Worm (Caenorhabditis elegans) whole organism, mixed stage, embryonic: ENCODE results near the gene Y43E12A.2.
A peak's percentile ranks its signal among the peaks of the same experiment; 100 is the strongest.
"Not testable (repeated sequence)": the region's sequence is repeated elsewhere in the genome, so short reads cannot be mapped to it uniquely, and the experiment has no call there.

Experiments used
- blmp-1 ChIP-seq: fragments of 150-350 bp; optimal IDR thresholded peaks from 2 replicates; lab custom pipeline; 2014; ENCODE audit warnings: missing biosample characterization, missing genetic modification characterization
- ceh-43 ChIP-seq: fragments of 200-800 bp; sonication (Bioruptor generic); optimal IDR thresholded peaks from 2 replicates; lab custom pipeline; 2018; ENCODE audit warnings: mild to moderate bottlenecking, missing genetic modification characterization, moderate library complexity, missing compliant biosample characterization
- ceh-83 ChIP-seq: fragments of 200-800 bp; sonication (Bioruptor generic); optimal IDR thresholded peaks from 2 replicates; lab custom pipeline; 2018; ENCODE audit warnings: mild to moderate bottlenecking, missing genetic modification characterization, missing compliant biosample characterization
- cnd-1 ChIP-seq: fragments of 200-800 bp; sonication (Bioruptor generic); optimal IDR thresholded peaks from 2 replicates; lab custom pipeline; 2018; ENCODE audit warnings: mild to moderate bottlenecking, missing genetic modification characterization, missing compliant biosample characterization
- drap-1 ChIP-seq: fragments of 200-800 bp; sonication (Bioruptor generic); optimal IDR thresholded peaks from 3 replicates; lab custom pipeline; 2018; ENCODE audit warnings: mild to moderate bottlenecking, missing genetic modification characterization, missing compliant biosample characterization
- elt-1 ChIP-seq: sonication (generic microtip); optimal IDR thresholded peaks from 2 replicates; lab custom pipeline; 2017; ENCODE audit warnings: missing genetic modification characterization, mild to moderate bottlenecking, missing compliant biosample characterization, antibody characterized with exemption, moderate library complexity, borderline replicate concordance; ENCODE audit not compliant: insufficient read depth
- elt-3 ChIP-seq: fragments of 150-350 bp; optimal IDR thresholded peaks from 2 replicates; lab custom pipeline; 2014; ENCODE audit warnings: missing biosample characterization, missing genetic modification characterization
- flh-1 ChIP-seq: fragments of 200-800 bp; sonication (Bioruptor generic); optimal IDR thresholded peaks from 2 replicates; lab custom pipeline; 2018; ENCODE audit warnings: mild to moderate bottlenecking, missing genetic modification characterization, moderate library complexity, missing compliant biosample characterization
- hlh-1 ChIP-seq: fragments of 150-350 bp; optimal IDR thresholded peaks from 2 replicates; lab custom pipeline; 2014; ENCODE audit warnings: missing biosample characterization, missing genetic modification reagents, missing genetic modification characterization
- lin-13 ChIP-seq: fragments of 150-350 bp; optimal IDR thresholded peaks from 2 replicates; lab custom pipeline; 2014; ENCODE audit warnings: missing biosample characterization, missing genetic modification characterization
- lsy-2 ChIP-seq: fragments of 150-350 bp; optimal IDR thresholded peaks from 2 replicates; lab custom pipeline; 2014; ENCODE audit warnings: missing biosample characterization, missing genetic modification characterization
- mep-1 ChIP-seq: fragments of 150-350 bp; optimal IDR thresholded peaks from 2 replicates; lab custom pipeline; 2017; ENCODE audit warnings: missing biosample characterization, missing genetic modification reagents, missing genetic modification characterization, inconsistent platforms
- nhr-12 ChIP-seq: fragments of 150-350 bp; optimal IDR thresholded peaks from 2 replicates; lab custom pipeline; 2014; ENCODE audit warnings: missing biosample characterization, missing genetic modification characterization
- nhr-237 ChIP-seq: fragments of 150-350 bp; optimal IDR thresholded peaks from 2 replicates; lab custom pipeline; 2014; ENCODE audit warnings: missing biosample characterization, missing genetic modification characterization
- nhr-28 ChIP-seq: fragments of 150-350 bp; optimal IDR thresholded peaks from 2 replicates; lab custom pipeline; 2014; ENCODE audit warnings: missing biosample characterization, missing genetic modification characterization
- nhr-76 ChIP-seq: sonication (generic microtip); optimal IDR thresholded peaks from 2 replicates; lab custom pipeline; 2017; ENCODE audit warnings: missing biosample characterization, missing genetic modification characterization
- pha-4 ChIP-seq: fragments of 150-350 bp; optimal IDR thresholded peaks from 2 replicates; lab custom pipeline; 2018; ENCODE audit warnings: missing biosample characterization, missing genetic modification reagents, missing genetic modification characterization
- sem-2 ChIP-seq: fragments of 200-800 bp; sonication (Bioruptor generic); optimal IDR thresholded peaks from 2 replicates; lab custom pipeline; 2018; ENCODE audit warnings: mild to moderate bottlenecking, missing genetic modification characterization, missing compliant biosample characterization
- snpc-4 ChIP-seq: fragments of 150-350 bp; optimal IDR thresholded peaks from 2 replicates; lab custom pipeline; 2014; ENCODE audit warnings: missing biosample characterization, missing genetic modification characterization
- sptf-1 ChIP-seq: sonication (generic microtip); optimal IDR thresholded peaks from 2 replicates; lab custom pipeline; 2017; ENCODE audit warnings: mild to moderate bottlenecking, missing genetic modification characterization, moderate library complexity, missing compliant biosample characterization
- tbx-8 ChIP-seq: fragments of 200-800 bp; sonication (Bioruptor generic); optimal IDR thresholded peaks from 2 replicates; lab custom pipeline; 2018; ENCODE audit warnings: mild to moderate bottlenecking, missing genetic modification characterization, moderate library complexity, missing compliant biosample characterization
- unc-120 ChIP-seq: sonication (generic microtip); optimal IDR thresholded peaks from 2 replicates; lab custom pipeline; 2017; ENCODE audit warnings: missing genetic modification characterization, missing compliant biosample characterization; ENCODE audit not compliant: poor library complexity, severe bottlenecking
- unc-39 ChIP-seq: fragments of 150-350 bp; optimal IDR thresholded peaks from 2 replicates; lab custom pipeline; 2014; ENCODE audit warnings: missing biosample characterization, missing genetic modification characterization
- zip-8 ChIP-seq: fragments of 150-350 bp; optimal IDR thresholded peaks from 2 replicates; lab custom pipeline; 2014; ENCODE audit warnings: missing biosample characterization, missing genetic modification characterization

Gene Y43E12A.2

DNA sequence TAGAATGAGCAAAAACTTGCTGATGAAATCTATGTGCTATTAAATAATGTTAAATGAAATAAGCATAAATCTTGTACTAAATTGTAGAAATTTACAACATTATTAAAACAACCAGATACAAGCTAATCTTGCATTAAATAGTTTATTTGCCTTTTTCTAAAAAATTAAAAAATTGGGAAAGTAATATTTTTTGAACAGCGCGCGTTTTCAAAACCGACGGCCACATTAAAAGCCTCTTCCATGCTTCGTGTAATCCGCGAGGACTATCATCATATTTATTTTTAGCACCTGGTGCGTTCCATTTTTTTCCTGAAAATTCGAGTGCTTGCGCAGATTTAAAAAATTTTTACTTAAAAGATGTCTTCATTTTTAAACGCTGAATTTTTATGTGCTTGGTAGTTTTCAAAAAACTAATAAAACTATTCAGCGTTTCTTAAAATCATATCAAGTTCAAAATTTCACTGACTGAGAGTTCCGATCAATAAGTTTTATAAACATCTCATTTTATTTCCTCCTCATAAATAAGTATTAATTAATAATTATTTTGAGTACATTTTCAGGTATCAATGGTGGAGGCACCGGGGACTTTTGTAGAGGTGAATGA is 5.6 kb downstream of the Y43E12A.2 start, which contains the start of gene Y43E12A.3:
Gene Y43E12A.3 (plus strand): TSS at position 554 of the 604 bp plus-strand sequence.
- not testable (repeated sequence) for TF ChIP-seq blmp-1 (tag; lab: Kevin White, UChicago); ceh-43 (GFP tag; lab: Kevin White, UChicago); lin-13 (tag; lab: Kevin White, UChicago)
- TF ChIP-seq, all 35 proteins: peak for 0; not testable (repeated sequence) for 35

DNA sequence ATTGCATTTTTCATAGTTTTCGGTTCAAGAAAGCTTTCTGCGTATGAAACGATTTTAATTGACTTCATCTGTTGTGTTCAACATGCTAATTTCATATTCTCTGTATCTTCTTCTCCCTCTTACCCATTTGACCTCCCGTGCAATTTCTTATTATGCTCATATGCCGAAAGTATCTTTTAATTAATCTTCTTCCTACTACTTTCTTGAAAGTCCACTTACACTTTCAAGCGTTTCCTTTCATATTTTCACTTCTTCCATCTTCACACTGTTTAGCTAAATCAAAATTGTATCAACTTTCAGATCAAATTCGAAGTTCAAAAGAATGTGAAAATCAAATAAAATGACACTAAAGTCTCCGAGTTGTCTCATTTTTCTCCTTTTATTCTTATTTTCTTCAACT is 8.8 kb downstream of the Y43E12A.2 start, which contains the start of gene F13H10.5:
Gene F13H10.5 (plus strand): TSS at position 301 of the 400 bp plus-strand sequence.
- TF ChIP-seq nhr-76 (no peak), lsy-2 (tag; lab: Kevin White, UChicago) (no peak), tbx-8 (GFP tag; lab: Kevin White, UChicago) (no peak), drap-1 (GFP tag; lab: Kevin White, UChicago) (no peak), unc-120 (no peak), nhr-12 (tag; lab: Kevin White, UChicago) (no peak), snpc-4 (tag; lab: Kevin White, UChicago) (no peak), ceh-43 (GFP tag; lab: Kevin White, UChicago) (no peak), elt-1 (tag; lab: Kevin White, UChicago) (no peak), unc-39 (tag; lab: Kevin White, UChicago) (no peak), hlh-1 (tag; lab: Kevin White, UChicago) (no peak), mep-1 (tag; lab: Kevin White, UChicago) (no peak), zip-8 (no peak), blmp-1 (tag; lab: Kevin White, UChicago) (no peak), sptf-1 (tag; lab: Kevin White, UChicago) (no peak), nhr-237 (tag; lab: Kevin White, UChicago) (no peak), pha-4 (tag; lab: Kevin White, UChicago) (no peak)

DNA sequence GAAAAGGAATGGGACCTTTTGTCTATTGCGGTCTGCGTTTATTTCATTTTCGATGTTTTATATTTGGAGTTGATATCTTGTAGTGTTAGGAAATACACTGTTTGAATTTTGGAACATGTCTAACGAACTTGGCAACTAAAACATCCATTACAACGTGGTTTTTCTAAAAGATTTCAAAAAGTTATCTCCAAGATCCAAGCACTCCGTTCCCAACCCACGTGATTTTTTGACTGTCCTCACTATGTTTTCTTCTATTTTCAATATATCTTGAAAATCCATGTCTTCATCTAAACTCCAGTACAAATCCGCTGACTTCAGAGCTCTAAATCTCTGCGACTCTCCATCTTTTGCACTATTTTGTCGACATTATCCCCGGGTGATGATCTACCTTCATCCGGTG is 19.8 kb downstream of the Y43E12A.2 start, which contains the start of gene F13H10.9:
Gene F13H10.9 (plus strand): TSS at position 301 of the 400 bp plus-strand sequence.
- TF ChIP-seq zip-8 (no peak), elt-1 (tag; lab: Kevin White, UChicago) (no peak), nhr-237 (tag; lab: Kevin White, UChicago) (no peak), elt-3 (tag; lab: Kevin White, UChicago) (no peak), nhr-12 (tag; lab: Kevin White, UChicago) (no peak), ceh-83 (no peak), sem-2 (GFP tag; lab: Kevin White, UChicago) (no peak), unc-39 (tag; lab: Kevin White, UChicago) (no peak)

DNA sequence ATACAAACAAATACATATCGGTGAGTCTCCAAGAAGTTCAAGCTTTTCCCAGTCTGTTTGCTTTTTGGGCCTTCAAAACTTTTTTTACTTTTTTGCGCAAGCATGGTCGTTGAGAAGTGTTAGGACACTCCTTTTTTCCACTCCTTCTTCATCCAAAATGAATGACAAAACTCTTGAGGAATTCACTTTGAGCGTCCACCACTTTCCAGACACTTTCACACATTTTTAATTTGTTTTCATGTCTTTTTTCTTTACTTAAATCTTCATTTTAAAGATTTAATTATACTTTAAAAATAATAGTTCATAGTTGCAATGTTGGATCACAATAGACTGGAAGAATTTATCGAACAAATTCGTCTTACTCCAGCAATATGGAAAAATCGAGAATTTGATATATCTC is 22.4 kb downstream of the Y43E12A.2 start, which contains the start of gene F13H10.1:
Gene F13H10.1 (plus strand): TSS at position 301 of the 400 bp plus-strand sequence.
- no peak for TF ChIP-seq flh-1 (GFP tag; lab: Kevin White, UChicago)

- no peak for TF ChIP-seq mep-1 (tag; lab: Kevin White, UChicago)
- TF ChIP-seq, all 35 proteins: peak for 0
Observed at ce11 chrIV:11006383-11006782, 24.5 kb downstream of the Y43E12A.2 start.

ce11 chrIV:11006868-11007267 is 25.0 kb downstream of the Y43E12A.2 start:
- TF ChIP-seq nhr-76 (no peak), elt-1 (tag; lab: Kevin White, UChicago) (no peak)

DNA sequence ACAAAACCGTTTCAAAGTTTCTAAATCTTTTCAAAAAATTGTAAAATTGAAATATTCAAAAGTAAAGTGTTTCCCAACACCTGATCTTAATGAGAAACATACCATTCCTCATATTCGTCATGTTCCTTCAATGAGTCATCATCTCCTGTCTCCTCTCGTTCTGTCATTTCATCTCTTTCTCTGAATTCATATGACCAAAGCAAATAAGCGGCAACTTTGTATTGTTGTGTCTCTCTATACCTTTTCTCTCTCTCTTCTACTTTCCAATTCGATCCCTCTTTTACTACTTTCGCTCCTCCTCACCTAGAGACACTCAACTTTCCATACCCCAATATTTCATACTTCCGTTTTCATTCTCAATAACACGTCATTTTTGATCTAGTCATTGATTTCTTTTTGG is 26.4 kb downstream of the Y43E12A.2 start:
- TF ChIP-seq snpc-4 (tag; lab: Kevin White, UChicago) (no peak), pha-4 (tag; lab: Kevin White, UChicago) (peak; percentile 31), blmp-1 (tag; lab: Kevin White, UChicago) (peak; percentile 54)

DNA sequence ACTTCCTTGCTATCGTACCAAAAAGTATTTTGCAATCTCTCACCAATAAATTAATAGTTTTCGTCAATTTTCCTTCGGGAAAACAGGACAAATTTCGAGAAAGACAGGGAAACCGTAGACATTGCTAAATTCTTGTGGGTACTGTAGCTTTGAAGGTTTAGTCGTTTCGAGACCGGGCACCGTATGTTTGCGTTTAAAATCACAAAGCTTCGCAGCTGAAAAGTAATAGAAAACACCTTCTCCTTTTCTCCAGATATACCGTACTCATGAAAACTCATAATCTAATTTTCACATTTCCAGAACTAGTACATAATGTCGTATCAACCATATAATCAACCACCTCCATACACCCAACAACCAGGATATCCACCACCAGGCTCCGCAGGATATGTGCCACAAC is 27.1 kb downstream of the Y43E12A.2 start, which contains the start of gene F13H10.6:
Gene F13H10.6 (plus strand): TSS at position 301 of the 400 bp plus-strand sequence.
- TF ChIP-seq nhr-28 (tag; lab: Kevin White, UChicago) (no peak), cnd-1 (tag; lab: Kevin White, UChicago) (no peak), hlh-1 (tag; lab: Kevin White, UChicago) (no peak)
